Worm (Caenorhabditis elegans) whole organism, young adult: ENCODE data around the gene oac-24.

Experiments used
- B0035.1 ChIP-seq: sonication (generic microtip); optimal IDR thresholded peaks from 2 replicates; lab custom pipeline; 2016; ENCODE audit warnings: missing genetic modification characterization, mild to moderate bottlenecking, missing compliant biosample characterization, missing genotype, missing genetic modification reagents
- B0336.3 ChIP-seq: fragments of 200-800 bp; sonication (Bioruptor generic); IDR thresholded peaks from 2 replicates; pipeline ENCODE4 v1.3.6; 2022; ENCODE audit warnings: missing genetic modification characterization, missing compliant biosample characterization
- C06A6.2 ChIP-seq: fragments of 200-800 bp; sonication (Bioruptor generic); conservative IDR thresholded peaks from 2 replicates; pipeline ENCODE4 v1.3.6; 2022; ENCODE audit warnings: missing genetic modification characterization, missing compliant biosample characterization
- C17E4.6 ChIP-seq: fragments of 200-800 bp; sonication (Bioruptor generic); IDR thresholded peaks from 2 replicates; pipeline ENCODE4 v1.3.6; 2022; ENCODE audit warnings: missing genetic modification reagents, missing genetic modification characterization, missing compliant biosample characterization
- F10E7.11 ChIP-seq: sonication (generic microtip); optimal IDR thresholded peaks from 2 replicates; lab custom pipeline; 2017; ENCODE audit warnings: mild to moderate bottlenecking, missing genetic modification characterization, moderate library complexity, missing compliant biosample characterization
- F37B4.10 ChIP-seq: fragments of 200-800 bp; sonication (Bioruptor generic); IDR thresholded peaks from 2 replicates; pipeline ENCODE4 v1.3.6; 2022; ENCODE audit warnings: missing genetic modification characterization, missing compliant biosample characterization
- F39B2.1 ChIP-seq: fragments of 200-800 bp; sonication (Bioruptor generic); IDR thresholded peaks from 2 replicates; pipeline ENCODE4 v1.3.6; 2022; ENCODE audit warnings: missing genetic modification reagents, missing genetic modification characterization, missing compliant biosample characterization
- F52B5.7 ChIP-seq: sonication (generic microtip); optimal IDR thresholded peaks from 2 replicates; lab custom pipeline; 2016; ENCODE audit warnings: mild to moderate bottlenecking, missing genetic modification characterization, missing compliant biosample characterization
- F55B11.4 ChIP-seq: sonication (generic microtip); optimal IDR thresholded peaks from 2 replicates; lab custom pipeline; 2016; ENCODE audit warnings: missing compliant biosample characterization, missing genetic modification characterization, borderline replicate concordance; ENCODE audit not compliant: insufficient read depth
- F57C9.4 ChIP-seq: sonication (generic microtip); optimal IDR thresholded peaks from 2 replicates; lab custom pipeline; 2017; ENCODE audit warnings: mild to moderate bottlenecking, missing genetic modification characterization, missing compliant biosample characterization
- K12H6.12 ChIP-seq: fragments of 200-800 bp; sonication (Bioruptor generic); optimal IDR thresholded peaks from 2 replicates; lab custom pipeline; 2018; ENCODE audit warnings: mild to moderate bottlenecking, missing genetic modification characterization, missing compliant biosample characterization
- Y56A3A.18 ChIP-seq: fragments of 200-800 bp; sonication (Bioruptor generic); IDR thresholded peaks from 2 replicates; pipeline ENCODE4 v1.3.6; 2022; ENCODE audit warnings: missing genetic modification reagents, missing genetic modification characterization, missing compliant biosample characterization
- ZK185.1 ChIP-seq: sonication (generic microtip); optimal IDR thresholded peaks from 2 replicates; lab custom pipeline; 2016; ENCODE audit warnings: mild to moderate bottlenecking, missing genetic modification characterization, missing compliant biosample characterization; ENCODE audit not compliant: poor library complexity, severe bottlenecking
- akir-1 ChIP-seq: fragments of 200-800 bp; sonication (Bioruptor generic); optimal IDR thresholded peaks from 2 replicates; lab custom pipeline; 2018; ENCODE audit warnings: mild to moderate bottlenecking, missing genetic modification characterization, moderate library complexity, missing compliant biosample characterization
- ama-1 ChIP-seq, 3 experiments: fragments of 150-350 bp in 1 of 3; sonication (generic microtip) in 2 of 3; optimal IDR thresholded peaks; 2 replicates each; lab custom pipeline; 2014 to 2018; ENCODE audit warnings: missing biosample characterization in 2 of 3, missing genetic modification characterization in 2 of 3, missing genetic modification reagents in 2 of 3
- attf-3 ChIP-seq: fragments of 200-800 bp; sonication (Bioruptor generic); conservative IDR thresholded peaks from 2 replicates; pipeline ENCODE4 v1.3.6; 2022; ENCODE audit warnings: missing genetic modification reagents, missing genetic modification characterization, missing compliant biosample characterization
- bed-2 ChIP-seq: fragments of 200-800 bp; sonication (Bioruptor generic); IDR thresholded peaks from 2 replicates; pipeline ENCODE4 v1.3.6; 2022; ENCODE audit warnings: missing genetic modification reagents, missing genetic modification characterization, missing compliant biosample characterization
- ccch-3 ChIP-seq: fragments of 200-800 bp; sonication (Bioruptor generic); optimal IDR thresholded peaks from 2 replicates; lab custom pipeline; 2018; ENCODE audit warnings: mild to moderate bottlenecking, missing genetic modification characterization, missing compliant biosample characterization
- cebp-2 ChIP-seq: fragments of 200-800 bp; sonication (Bioruptor generic); IDR thresholded peaks from 2 replicates; pipeline ENCODE4 v1.3.6; 2022; ENCODE audit warnings: missing genetic modification characterization, missing compliant biosample characterization
- chd-7 ChIP-seq: sonication (generic microtip); optimal IDR thresholded peaks from 2 replicates; lab custom pipeline; 2016; ENCODE audit warnings: mild to moderate bottlenecking, missing genetic modification characterization, moderate library complexity, missing compliant biosample characterization
- die-1 ChIP-seq: sonication (generic microtip); optimal IDR thresholded peaks from 2 replicates; lab custom pipeline; 2016; ENCODE audit warnings: missing genotype, mild to moderate bottlenecking, missing genetic modification characterization, missing compliant biosample characterization
- efl-1 ChIP-seq: fragments of 150-350 bp; optimal IDR thresholded peaks from 2 replicates; lab custom pipeline; 2014; ENCODE audit warnings: missing biosample characterization, missing genetic modification reagents, missing genetic modification characterization
- ekl-4 ChIP-seq: fragments of 200-800 bp; sonication (Bioruptor generic); IDR thresholded peaks from 2 replicates; pipeline ENCODE4 v1.3.6; 2022; ENCODE audit warnings: missing genetic modification reagents, missing genetic modification characterization, missing compliant biosample characterization
- him-1 ChIP-seq: sonication (generic microtip); optimal IDR thresholded peaks from 2 replicates; lab custom pipeline; 2016; ENCODE audit warnings: missing genotype, missing genetic modification reagents, missing genetic modification characterization, missing compliant biosample characterization
- hlh-12 ChIP-seq: sonication (generic microtip); optimal IDR thresholded peaks from 2 replicates; lab custom pipeline; 2016; ENCODE audit warnings: missing genetic modification characterization, missing compliant biosample characterization
- hrde-1 ChIP-seq: sonication (generic microtip); optimal IDR thresholded peaks from 2 replicates; lab custom pipeline; 2016; ENCODE audit warnings: missing genetic modification characterization, mild to moderate bottlenecking, missing compliant biosample characterization, moderate library complexity, missing genotype, missing genetic modification reagents, borderline replicate concordance
- let-526 ChIP-seq: fragments of 200-800 bp; sonication (Bioruptor generic); IDR thresholded peaks from 2 replicates; pipeline ENCODE4 v1.3.6; 2022; ENCODE audit warnings: missing genetic modification reagents, missing genetic modification characterization, missing compliant biosample characterization
- mes-4 ChIP-seq: sonication (generic microtip); optimal IDR thresholded peaks from 2 replicates; lab custom pipeline; 2016; ENCODE audit warnings: missing genotype, missing genetic modification characterization, missing compliant biosample characterization
- nfya-1 ChIP-seq: sonication (generic microtip); optimal IDR thresholded peaks from 2 replicates; lab custom pipeline; 2017; ENCODE audit warnings: antibody characterized with exemption, missing compliant biosample characterization, missing genetic modification characterization, borderline replicate concordance; ENCODE audit not compliant: insufficient read depth
- nfya-2 ChIP-seq: fragments of 200-800 bp; sonication (Bioruptor generic); IDR thresholded peaks from 2 replicates; pipeline ENCODE4 v1.3.6; 2022; ENCODE audit warnings: missing genetic modification reagents, missing genetic modification characterization, missing compliant biosample characterization
- nhr-27 ChIP-seq: fragments of 200-800 bp; sonication (Bioruptor generic); optimal IDR thresholded peaks from 2 replicates; lab custom pipeline; 2018; ENCODE audit warnings: mild to moderate bottlenecking, missing genetic modification characterization, moderate library complexity, missing compliant biosample characterization
- nhr-80 ChIP-seq: sonication (generic microtip); optimal IDR thresholded peaks from 2 replicates; lab custom pipeline; 2016; ENCODE audit warnings: missing genetic modification characterization, missing compliant biosample characterization
- pbrm-1 ChIP-seq: fragments of 200-800 bp; sonication (Bioruptor generic); IDR thresholded peaks from 2 replicates; pipeline ENCODE4 v1.3.6; 2022; ENCODE audit warnings: missing genetic modification reagents, missing genetic modification characterization, missing compliant biosample characterization
- pha-4 ChIP-seq: fragments of 150-350 bp; sonication (generic microtip); optimal IDR thresholded peaks from 2 replicates; lab custom pipeline; 2014; ENCODE audit warnings: missing biosample characterization, missing genetic modification reagents, missing genetic modification characterization
- rpc-1 ChIP-seq, 2 experiments: fragments of 150-350 bp in 1 of 2; sonication (generic microtip) in 1 of 2; optimal IDR thresholded peaks; 2 replicates each; lab custom pipeline; 2014 to 2018; ENCODE audit warnings: missing biosample characterization in 1 of 2, missing genetic modification characterization in 1 of 2, missing genetic modification reagents in 1 of 2, missing genotype in 1 of 2
- snpc-4 ChIP-seq, 5 experiments: fragments of 150-350 bp in 1 of 5; sonication (generic microtip) in 4 of 5; optimal IDR thresholded peaks; 2 replicates each; lab custom pipeline; 2014 to 2018; ENCODE audit warnings: missing genetic modification characterization in 5 of 5, missing biosample characterization in 3 of 5, antibody characterized with exemption in 2 of 5, mild to moderate bottlenecking in 2 of 5, missing compliant biosample characterization in 2 of 5, missing genotype in 2 of 5, moderate library complexity in 2 of 5, missing genetic modification reagents in 1 of 5
- sptf-2 ChIP-seq: fragments of 200-800 bp; sonication (Bioruptor generic); optimal IDR thresholded peaks from 2 replicates; lab custom pipeline; 2018; ENCODE audit warnings: mild to moderate bottlenecking, missing genetic modification characterization, missing compliant biosample characterization
- tbx-9 ChIP-seq: sonication (generic microtip); optimal IDR thresholded peaks from 2 replicates; lab custom pipeline; 2016; ENCODE audit warnings: borderline replicate concordance, missing genetic modification characterization, inconsistent platforms, missing compliant biosample characterization
- zim-3 ChIP-seq: sonication (generic microtip); optimal IDR thresholded peaks from 2 replicates; lab custom pipeline; 2017; ENCODE audit warnings: mild to moderate bottlenecking, missing genetic modification characterization, moderate library complexity, missing compliant biosample characterization
- ztf-22 ChIP-seq: fragments of 200-800 bp; sonication (Bioruptor generic); optimal IDR thresholded peaks from 2 replicates; lab custom pipeline; 2018; ENCODE audit warnings: mild to moderate bottlenecking, missing genetic modification characterization, moderate library complexity, missing compliant biosample characterization

oac-24 gene

DNA sequence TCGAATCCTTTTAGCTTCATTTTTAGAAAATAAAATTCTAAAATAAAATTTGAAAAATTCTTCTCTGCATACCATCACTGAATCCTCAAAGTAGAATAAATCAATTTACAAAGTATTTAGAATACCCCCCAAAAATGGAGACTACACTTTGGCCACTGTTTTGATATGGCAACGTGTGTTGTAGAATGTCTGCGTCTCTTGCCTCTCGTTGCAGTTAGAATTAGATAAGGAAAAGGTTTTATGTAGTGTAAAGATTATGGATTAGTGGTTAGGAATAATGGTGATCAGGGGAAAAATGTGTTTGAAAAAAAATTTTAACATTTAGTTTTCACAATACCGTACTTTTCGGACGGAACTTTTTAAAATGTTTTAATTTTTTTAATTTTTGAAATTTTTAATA, 9.4 kb downstream of the oac-24 start, which contains the start of gene prx-6:
Gene prx-6 (minus strand): TSS at position 129 of the 400 bp plus-strand sequence.
- TF ChIP-seq zim-3 (no peak), pbrm-1 (GFP tag; lab: Robert Waterston, UW) (no peak), cebp-2 (GFP tag; lab: Robert Waterston, UW) (no peak), nhr-80 (tag; lab: Kevin White, UChicago) (peak; percentile 39), sptf-2 (no peak)

- TF ChIP-seq nhr-80 (tag; lab: Kevin White, UChicago) (peak; percentile 72), C17E4.6 (GFP tag; lab: Robert Waterston, UW) (no peak)
Measured at ce11 chrV:4720884-4721464, 10.4 kb downstream of the oac-24 start.

- TF ChIP-seq pha-4 (tag; lab: Kevin White, UChicago), result no peak
- no peak for TF ChIP-seq nfya-2 (GFP tag; lab: Robert Waterston, UW)
- TF ChIP-seq ccch-3 (GFP tag; lab: Kevin White, UChicago), result no peak
- TF ChIP-seq snpc-4 (GFP tag; optimal IDR thresholded peaks at IDR 0.05; lab: Kevin White, UChicago), result no peak
- no peak for TF ChIP-seq snpc-4 (tag; optimal IDR thresholded peaks at IDR 0.05; lab: Kevin White, UChicago)
- no peak for TF ChIP-seq ama-1 (optimal IDR thresholded peaks at IDR 0.05; lab: Kevin White, UChicago)
- no peak for TF ChIP-seq ama-1 (GFP tag; optimal IDR thresholded peaks at IDR 0.05; lab: Kevin White, UChicago)
- no peak for TF ChIP-seq hrde-1 (tag; lab: Kevin White, UChicago)
- no peak for TF ChIP-seq F39B2.1
- TF ChIP-seq B0336.3 (GFP tag; lab: Robert Waterston, UW), result no peak
- TF ChIP-seq ekl-4 (GFP tag; lab: Robert Waterston, UW), result no peak
- no peak for TF ChIP-seq efl-1 (GFP tag; lab: Kevin White, UChicago)
- TF ChIP-seq bed-2 (GFP tag; lab: Robert Waterston, UW), result no peak
- TF ChIP-seq cebp-2 (GFP tag; lab: Robert Waterston, UW), result no peak
- TF ChIP-seq F37B4.10 (GFP tag; lab: Robert Waterston, UW), result no peak
- TF ChIP-seq hlh-12 (tag; lab: Kevin White, UChicago), result no peak
- TF ChIP-seq ztf-22 (GFP tag; lab: Kevin White, UChicago), result no peak
- TF ChIP-seq F10E7.11 (tag; lab: Kevin White, UChicago), result no peak
- no peak for TF ChIP-seq K12H6.12 (tag; lab: Kevin White, UChicago)
- TF ChIP-seq attf-3 (GFP tag; lab: Robert Waterston, UW), result no peak
- no peak for TF ChIP-seq nfya-1
Measured at ce11 chrV:4722314-4722713, 11.8 kb downstream of the oac-24 start, which contains the start of gene F39G3.5. TSS of gene F39G3.5 (plus strand) at chrV:4722614.

DNA sequence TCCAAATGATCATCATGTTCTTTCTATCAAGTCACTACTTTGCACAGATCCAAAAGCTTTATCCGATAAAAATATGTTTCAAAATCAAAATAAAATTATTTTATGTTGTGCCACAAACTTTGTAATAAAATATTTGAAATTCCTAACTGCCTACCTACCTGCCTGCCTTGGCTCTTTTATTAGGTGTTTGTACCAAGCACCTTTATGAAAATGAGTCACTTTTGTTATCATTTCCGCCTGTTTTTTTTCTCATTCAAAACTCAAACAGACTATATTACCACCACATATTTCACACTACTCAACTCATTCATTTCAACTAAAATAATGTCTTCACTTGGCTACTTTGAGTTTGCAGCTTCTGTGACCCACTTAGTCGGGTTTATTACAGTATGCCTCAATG, 13.9 kb downstream of the oac-24 start, which contains the start of gene F39G3.4:
Gene F39G3.4 (plus strand): TSS at position 301 of the 400 bp plus-strand sequence.
- no peak for TF ChIP-seq Y56A3A.18
- TF ChIP-seq die-1 (tag; lab: Kevin White, UChicago), result no peak
- no peak for TF ChIP-seq C06A6.2 (GFP tag; lab: Robert Waterston, UW)
- no peak for TF ChIP-seq F57C9.4
- no peak for TF ChIP-seq chd-7 (tag; lab: Kevin White, UChicago)
- no peak for TF ChIP-seq F52B5.7 (tag; lab: Kevin White, UChicago)
- TF ChIP-seq let-526 (GFP tag; lab: Robert Waterston, UW), result no peak
- no peak for TF ChIP-seq him-1 (tag; lab: Kevin White, UChicago)
- no peak for TF ChIP-seq ZK185.1
- no peak for TF ChIP-seq mes-4
- TF ChIP-seq B0035.1 (tag; lab: Kevin White, UChicago), result no peak
- TF ChIP-seq akir-1 (GFP tag; lab: Kevin White, UChicago), result no peak
- TF ChIP-seq rpc-1 (optimal IDR thresholded peaks at IDR 0.05; lab: Kevin White, UChicago), result no peak
- no peak for TF ChIP-seq rpc-1 (tag; optimal IDR thresholded peaks at IDR 0.05; lab: Kevin White, UChicago)
- no peak for TF ChIP-seq nhr-27 (tag; lab: Kevin White, UChicago)
- TF ChIP-seq F55B11.4 (tag; lab: Kevin White, UChicago), result no peak
- no peak for TF ChIP-seq pbrm-1 (GFP tag; lab: Robert Waterston, UW)
- no peak for TF ChIP-seq tbx-9 (tag; lab: Kevin White, UChicago)
